Fruit fly (Drosophila melanogaster): ENCODE data around the gene CG4957.
A peak's percentile ranks its signal among the peaks of the same experiment; 100 is the strongest.

The CG4957 gene

DNA sequence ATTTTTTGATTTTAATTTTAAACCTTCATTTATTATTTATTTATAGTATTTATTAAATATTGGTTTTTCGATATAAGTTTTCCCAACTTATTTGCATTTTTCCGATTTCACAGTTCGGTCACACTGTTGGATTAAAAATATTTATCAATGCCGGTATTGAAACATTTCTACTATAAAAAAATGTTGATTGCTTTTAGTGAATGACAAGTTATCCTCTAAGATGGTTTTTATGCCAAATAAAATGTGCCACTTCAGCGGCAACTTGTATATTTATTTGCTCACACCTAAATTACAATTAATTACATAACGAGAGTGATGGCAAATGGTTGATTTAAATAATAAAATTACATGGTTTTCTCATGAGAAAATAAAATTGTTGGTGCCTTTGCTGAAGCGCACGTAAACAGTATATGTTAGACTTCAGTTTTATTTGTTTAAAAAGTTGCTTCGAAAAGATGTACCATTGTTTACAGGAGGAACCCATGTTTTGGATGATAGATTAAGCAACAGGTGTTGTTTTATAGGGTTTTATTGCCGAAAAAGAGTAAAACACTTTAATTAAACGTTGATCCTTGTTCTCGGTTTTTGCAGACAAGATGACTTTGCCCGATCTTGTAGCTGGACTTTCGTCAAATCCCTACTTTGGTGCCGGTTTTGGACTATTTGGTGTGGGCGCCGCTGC, 46.0 kb upstream of the CG4957 start, which contains the start of gene Bcs1:
Gene Bcs1, plus strand, starts transcription at position 108 of the 682 bp plus-strand sequence.
- TF ChIP-seq brk (GFP tag; optimal IDR thresholded peaks at IDR 0.05) (peak; percentile 60), sage (GFP tag; optimal IDR thresholded peaks at IDR 0.05) (no peak), Rel (GFP tag; optimal IDR thresholded peaks at IDR 0.05) (no peak), Rel (tag; optimal IDR thresholded peaks at IDR 0.05) (peak; percentile 7), tai (GFP tag; optimal IDR thresholded peaks at IDR 0.05) (peak; percentile 58)

DNA sequence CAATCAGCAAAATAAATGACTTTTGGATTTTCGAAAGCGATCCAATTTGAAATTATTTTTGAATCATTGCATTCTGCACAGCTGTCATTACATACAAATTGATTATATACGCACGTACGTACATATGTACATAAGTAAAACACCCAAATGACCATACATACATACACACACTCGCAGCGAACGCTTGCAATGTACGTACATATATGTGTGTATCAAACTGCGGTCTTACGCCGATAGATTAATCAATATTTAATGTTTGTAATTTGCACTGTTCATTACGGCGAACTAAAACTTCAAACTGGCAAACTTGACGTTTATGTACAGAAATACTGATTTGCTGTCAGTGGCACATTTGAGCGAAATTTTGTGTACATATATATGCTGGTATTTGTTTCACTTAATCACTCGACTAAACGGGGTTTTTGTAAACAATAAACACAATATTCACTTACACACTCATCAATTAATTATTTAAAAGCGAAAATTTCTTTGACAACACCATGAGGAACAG, 42.4 kb upstream of the CG4957 start:
- TF ChIP-seq Rel (GFP tag; optimal IDR thresholded peaks at IDR 0.05): peak; percentile 9
- TF ChIP-seq Rel (tag; optimal IDR thresholded peaks at IDR 0.05): no peak
- TF ChIP-seq foxo (GFP tag; optimal IDR thresholded peaks at IDR 0.05): no peak
- no peak for TF ChIP-seq Myc (optimal IDR thresholded peaks at IDR 0.05)
- no peak for TF ChIP-seq HLH106 (tag; optimal IDR thresholded peaks at IDR 0.05)

DNA sequence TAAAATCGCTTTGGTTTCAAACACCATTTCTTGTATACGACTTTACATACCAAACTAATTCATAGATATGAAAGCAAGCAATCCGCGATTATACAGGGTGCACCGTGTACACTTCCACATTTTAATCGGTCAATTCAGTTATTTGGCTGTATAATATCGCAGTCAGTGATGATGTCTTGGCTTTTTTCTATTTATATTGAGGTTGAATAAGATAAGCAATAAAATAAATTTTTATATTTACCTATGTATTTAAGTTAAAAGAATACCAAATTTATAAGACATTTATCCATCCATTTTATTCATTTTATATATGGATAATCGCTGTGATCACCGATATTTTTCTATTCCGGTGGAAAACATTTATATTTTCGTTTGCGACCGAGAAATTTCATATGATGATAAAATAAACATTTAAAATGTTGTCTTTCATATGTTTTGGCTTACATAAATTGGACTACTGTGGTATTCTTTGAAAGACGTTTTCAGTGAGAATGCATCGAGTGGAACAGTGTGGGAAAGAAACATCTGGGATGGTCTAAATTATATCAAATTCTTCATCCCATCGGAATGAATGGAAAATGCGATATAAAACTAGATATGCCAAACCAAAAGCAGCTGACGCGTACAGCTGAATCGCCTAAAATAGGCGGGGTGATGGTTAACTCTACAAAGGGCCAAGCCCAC, 41.8 kb upstream of the CG4957 start, which contains the start of gene CG5708:
Gene CG5708, minus strand, starts transcription at position 85 of the 684 bp plus-strand sequence.
- no peak for TF ChIP-seq jim (GFP tag; optimal IDR thresholded peaks at IDR 0.05)
- no peak for TF ChIP-seq usp (GFP tag; optimal IDR thresholded peaks at IDR 0.05)
- TF ChIP-seq Vsx2 (GFP tag; optimal IDR thresholded peaks at IDR 0.05; ENCODE audit: partially characterized antibody): no peak
- TF ChIP-seq lola (GFP tag; optimal IDR thresholded peaks at IDR 0.05): no peak
- TF ChIP-seq Dfd (GFP tag; optimal IDR thresholded peaks at IDR 0.05): no peak
- no peak for TF ChIP-seq Dif (GFP tag; optimal IDR thresholded peaks at IDR 0.05; ENCODE audit: partially characterized antibody)
- no peak for TF ChIP-seq Hr83 (GFP tag; optimal IDR thresholded peaks at IDR 0.05; ENCODE audit: poor library complexity, severe bottlenecking)
- peak; percentile 11 for TF ChIP-seq Sp1 (GFP tag; optimal IDR thresholded peaks at IDR 0.05)
- no peak for TF ChIP-seq OdsH (GFP tag; optimal IDR thresholded peaks at IDR 0.05)
- no peak for TF ChIP-seq dl (GFP tag; optimal IDR thresholded peaks at IDR 0.05; ENCODE audit: insufficient read depth in 1 of 2, partially characterized antibody in 2 of 2)
- peak; percentile 82 for TF ChIP-seq Myc (optimal IDR thresholded peaks at IDR 0.05)
- TF ChIP-seq HLH106 (tag; optimal IDR thresholded peaks at IDR 0.05): no peak
- no peak for TF ChIP-seq fru (GFP tag; optimal IDR thresholded peaks at IDR 0.05)
- no peak for TF ChIP-seq brk (GFP tag; optimal IDR thresholded peaks at IDR 0.05)
- no peak for TF ChIP-seq tai (GFP tag; optimal IDR thresholded peaks at IDR 0.05)
- no peak for TF ChIP-seq dmrt93B (GFP tag; optimal IDR thresholded peaks at IDR 0.05)
- TF ChIP-seq rgr (GFP tag; optimal IDR thresholded peaks at IDR 0.05): peak; percentile 15
- no peak for TF ChIP-seq Rel (GFP tag; optimal IDR thresholded peaks at IDR 0.05)
- peak; percentile 41 for TF ChIP-seq Rel (tag; optimal IDR thresholded peaks at IDR 0.05)
- TF ChIP-seq CG32264 (GFP tag; optimal IDR thresholded peaks at IDR 0.05): no peak
- no peak for TF ChIP-seq CG9705 (GFP tag; optimal IDR thresholded peaks at IDR 0.05)
- no peak for TF ChIP-seq psq (GFP tag; optimal IDR thresholded peaks at IDR 0.05)
- no peak for TF ChIP-seq GATAd (GFP tag; optimal IDR thresholded peaks at IDR 0.05)
- no peak for TF ChIP-seq foxo (GFP tag; optimal IDR thresholded peaks at IDR 0.05)
- TF ChIP-seq Hnf4 (GFP tag; optimal IDR thresholded peaks at IDR 0.05): peak; percentile 22
- TF ChIP-seq h (GFP tag; optimal IDR thresholded peaks at IDR 0.05): no peak
- TF ChIP-seq Mio (GFP tag; optimal IDR thresholded peaks at IDR 0.05): no peak
- peak; percentile 80 for TF ChIP-seq woc (GFP tag; optimal IDR thresholded peaks at IDR 0.05)
- TF ChIP-seq sage (GFP tag; optimal IDR thresholded peaks at IDR 0.05): peak; percentile 26
- TF ChIP-seq ey (GFP tag; optimal IDR thresholded peaks at IDR 0.05): no peak
- no peak for TF ChIP-seq dsf (GFP tag; optimal IDR thresholded peaks at IDR 0.05; ENCODE audit: borderline replicate concordance)
- TF ChIP-seq Abd-B (GFP tag; optimal IDR thresholded peaks at IDR 0.05): no peak
- TF ChIP-seq Hr78 (GFP tag; optimal IDR thresholded peaks at IDR 0.05): no peak
- TF ChIP-seq Jra (GFP tag; optimal IDR thresholded peaks at IDR 0.05): no peak
- no peak for TF ChIP-seq br (GFP tag; optimal IDR thresholded peaks at IDR 0.05)
- TF ChIP-seq N (GFP tag; optimal IDR thresholded peaks at IDR 0.05): no peak
- no peak for TF ChIP-seq sv (GFP tag; optimal IDR thresholded peaks at IDR 0.05)
- TF ChIP-seq pan (optimal IDR thresholded peaks at IDR 0.05): no peak
- no peak for TF ChIP-seq CrebA (GFP tag; optimal IDR thresholded peaks at IDR 0.05; ENCODE audit: borderline replicate concordance)

All from whole organism, wandering third instar larva.